Fruit fly (Drosophila melanogaster) whole organism, prepupa: ENCODE data around the gene cpo.

ENCODE experiments used
- CG11762 ChIP-seq: fragments of 200-800 bp; sonication (Bioruptor generic); optimal IDR thresholded peaks from 3 replicates; lab custom pipeline; 2016; ENCODE audit warnings: missing biosample characterization, missing genetic modification characterization; ENCODE audit not compliant: insufficient read depth
- CG1621 ChIP-seq: fragments of 200-800 bp; sonication (Bioruptor generic); optimal IDR thresholded peaks from 3 replicates; lab custom pipeline; 2018; ENCODE audit warnings: missing biosample characterization, mild to moderate bottlenecking, missing genetic modification characterization
- CG32006 ChIP-seq: fragments of 200-800 bp; sonication (Bioruptor generic); optimal IDR thresholded peaks from 3 replicates; lab custom pipeline; 2017; ENCODE audit warnings: missing biosample characterization, mild to moderate bottlenecking, missing genetic modification characterization
- CG34406 ChIP-seq: fragments of 200-800 bp; sonication (Bioruptor generic); optimal IDR thresholded peaks from 3 replicates; lab custom pipeline; 2016; ENCODE audit warnings: missing biosample characterization, missing genetic modification characterization
- Hr39 ChIP-seq: fragments of 200-800 bp; sonication (Bioruptor generic); optimal IDR thresholded peaks from 2 replicates; lab custom pipeline; 2016; ENCODE audit warnings: missing biosample characterization, missing genetic modification characterization
- dac ChIP-seq: fragments of 200-800 bp; sonication (Bioruptor generic); optimal IDR thresholded peaks from 2 replicates; lab custom pipeline; 2017; ENCODE audit warnings: missing biosample characterization, mild to moderate bottlenecking, missing genetic modification characterization
- esn ChIP-seq: fragments of 200-800 bp; sonication (Bioruptor generic); optimal IDR thresholded peaks from 2 replicates; lab custom pipeline; 2016; ENCODE audit warnings: missing biosample characterization, mild to moderate bottlenecking, missing genetic modification characterization, moderate library complexity

DNA sequence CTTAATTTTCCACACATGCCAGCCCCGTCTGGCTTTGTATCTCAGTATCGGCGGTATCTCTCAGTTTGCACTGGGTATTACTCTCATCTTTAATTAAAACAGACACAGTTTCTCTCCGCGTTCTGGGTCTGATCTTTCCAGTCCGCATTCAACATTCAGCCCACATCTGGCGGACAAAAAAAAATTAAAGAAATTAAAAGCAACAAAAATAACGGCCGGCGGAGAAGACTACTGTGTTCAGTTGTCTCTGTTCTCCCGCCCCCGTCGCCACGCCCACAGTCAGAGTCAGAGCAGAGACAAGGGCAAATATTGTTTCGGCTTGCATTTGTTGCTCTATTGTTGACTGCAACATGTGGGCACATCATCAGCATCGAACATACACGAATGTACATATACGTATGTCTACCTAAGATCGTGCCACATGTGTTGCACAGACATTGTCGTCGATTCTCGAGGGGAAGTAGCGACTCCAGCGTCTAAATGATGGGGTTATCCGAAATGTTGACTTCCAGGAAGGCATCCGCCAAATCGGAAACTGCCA, 130.5 kb downstream of the cpo start:
- no peak for TF ChIP-seq CG1621
- no peak for TF ChIP-seq Hr39 (GFP tag; lab: Kevin White, UChicago)
- TF ChIP-seq CG32006 (GFP tag; lab: Kevin White, UChicago), result no peak
- no peak for TF ChIP-seq esn (GFP tag; lab: Kevin White, UChicago)
- no peak for TF ChIP-seq CG34406 (GFP tag; lab: Kevin White, UChicago)
- TF ChIP-seq dac (GFP tag; lab: Kevin White, UChicago), result no peak
- TF ChIP-seq CG11762 (GFP tag; lab: Kevin White, UChicago), result no peak
